Worm (Caenorhabditis elegans) whole organism, L3 larva: ENCODE data around the gene uev-2.

Source experiments
- R02D3.7 ChIP-seq: fragments of 150-350 bp; optimal IDR thresholded peaks from 2 replicates; lab custom pipeline; 2014; ENCODE audit warnings: missing biosample characterization, missing genetic modification characterization
- ceh-82 ChIP-seq: fragments of 150-350 bp; optimal IDR thresholded peaks from 2 replicates; lab custom pipeline; 2014; ENCODE audit warnings: missing biosample characterization, missing genetic modification characterization
- egl-27 ChIP-seq: sonication (generic microtip); optimal IDR thresholded peaks from 4 replicates; lab custom pipeline; 2017; ENCODE audit warnings: missing biosample characterization, missing genetic modification reagents, missing genetic modification characterization
- elt-1 ChIP-seq: fragments of 150-350 bp; optimal IDR thresholded peaks from 2 replicates; lab custom pipeline; 2014; ENCODE audit warnings: missing biosample characterization, missing genetic modification characterization
- fos-1 ChIP-seq: fragments of 150-350 bp; optimal IDR thresholded peaks from 2 replicates; lab custom pipeline; 2014; ENCODE audit warnings: missing biosample characterization, missing genetic modification characterization
- lin-39 ChIP-seq: fragments of 150-350 bp; optimal IDR thresholded peaks from 2 replicates; lab custom pipeline; 2018; ENCODE audit warnings: missing biosample characterization, missing genetic modification reagents, missing genetic modification characterization
- nhr-11 ChIP-seq: fragments of 150-350 bp; optimal IDR thresholded peaks from 2 replicates; lab custom pipeline; 2014; ENCODE audit warnings: missing biosample characterization, missing genetic modification characterization
- nhr-23 ChIP-seq: fragments of 150-350 bp; optimal IDR thresholded peaks from 2 replicates; lab custom pipeline; 2014; ENCODE audit warnings: missing biosample characterization, missing genetic modification reagents, missing genetic modification characterization
- nhr-43 ChIP-seq: sonication (generic microtip); optimal IDR thresholded peaks from 2 replicates; lab custom pipeline; 2016; ENCODE audit warnings: mild to moderate bottlenecking, missing genetic modification characterization, missing compliant biosample characterization; ENCODE audit not compliant: poor library complexity, severe bottlenecking
- pha-4 ChIP-seq: fragments of 150-350 bp; optimal IDR thresholded peaks from 2 replicates; lab custom pipeline; 2014; ENCODE audit warnings: missing biosample characterization, missing genetic modification reagents, missing genetic modification characterization
- snpc-4 ChIP-seq: fragments of 150-350 bp; optimal IDR thresholded peaks from 2 replicates; lab custom pipeline; 2014; ENCODE audit warnings: missing biosample characterization, missing genetic modification characterization

- TF ChIP-seq R02D3.7 (tag; lab: Kevin White, UChicago) (no peak), fos-1 (tag; lab: Kevin White, UChicago) (no peak), nhr-23 (tag; lab: Kevin White, UChicago) (no peak), snpc-4 (tag; lab: Kevin White, UChicago) (no peak), ceh-82 (tag; lab: Kevin White, UChicago) (no peak), elt-1 (tag; lab: Kevin White, UChicago) (no peak), nhr-43 (no peak), pha-4 (no peak), nhr-11 (tag; lab: Kevin White, UChicago) (no peak), egl-27 (no peak), lin-39 (tag; lab: Kevin White, UChicago) (no peak)
Measured at ce11 chrIII:5614648-5615047, 31.7 kb downstream of the uev-2 start, which contains the start of gene basl-1.
